Worm (Caenorhabditis elegans): ENCODE measurements around the gene eat-17.

DNA sequence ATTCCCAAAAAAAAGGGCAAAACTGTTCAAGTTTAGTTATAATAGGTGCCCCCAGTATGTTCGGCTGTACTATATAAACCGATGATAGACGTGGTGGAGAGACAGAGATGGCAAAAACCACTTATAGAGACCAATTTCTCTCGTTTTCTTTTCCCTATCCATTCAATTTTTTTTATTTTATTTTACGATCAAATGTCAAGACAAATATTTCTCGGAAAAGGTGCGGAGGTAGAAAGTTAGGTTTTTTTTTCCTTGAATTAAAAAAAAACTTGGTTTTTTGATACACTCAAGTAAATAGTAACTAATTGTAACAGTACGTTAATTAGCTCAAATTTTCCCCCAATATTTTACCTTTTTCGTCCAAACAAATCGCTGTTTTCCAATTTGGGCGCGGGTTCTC lies 13.9 kb downstream of the eat-17 start:
- TF ChIP-seq hif-1 (tag; optimal IDR thresholded peaks at IDR 0.05) (no peak), Y105C5A.15 (GFP tag; IDR thresholded peaks at IDR 0.05) (no peak), attf-4 (tag; optimal IDR thresholded peaks at IDR 0.05) (no peak), lin-15B (tag; optimal IDR thresholded peaks at IDR 0.05) (no peak), hlh-11 (tag; optimal IDR thresholded peaks at IDR 0.05) (no peak), nhr-10 (tag; optimal IDR thresholded peaks at IDR 0.05) (no peak), R02D3.7 (tag; optimal IDR thresholded peaks at IDR 0.05) (no peak), aly-2 (tag; optimal IDR thresholded peaks at IDR 0.05) (no peak), mxl-3 (GFP tag; optimal IDR thresholded peaks at IDR 0.05) (no peak), lin-39 (tag; optimal IDR thresholded peaks at IDR 0.05) (no peak), lin-38 (GFP tag; IDR thresholded peaks at IDR 0.05) (no peak)
